Fruit fly (Drosophila melanogaster) whole organism: ENCODE results near the gene nuf.

Source experiments
- Dll ChIP-seq: fragments of >200 bp; optimal IDR thresholded peaks from 2 replicates; lab custom pipeline; 2017
- psq ChIP-seq: fragments of >200 bp; optimal IDR thresholded peaks from 2 replicates; lab custom pipeline; 2017
- usp ChIP-seq: fragments of >200 bp; optimal IDR thresholded peaks from 2 replicates; lab custom pipeline; 2017; ENCODE audit warnings: missing biosample characterization, missing genetic modification characterization, mixed read lengths

DNA sequence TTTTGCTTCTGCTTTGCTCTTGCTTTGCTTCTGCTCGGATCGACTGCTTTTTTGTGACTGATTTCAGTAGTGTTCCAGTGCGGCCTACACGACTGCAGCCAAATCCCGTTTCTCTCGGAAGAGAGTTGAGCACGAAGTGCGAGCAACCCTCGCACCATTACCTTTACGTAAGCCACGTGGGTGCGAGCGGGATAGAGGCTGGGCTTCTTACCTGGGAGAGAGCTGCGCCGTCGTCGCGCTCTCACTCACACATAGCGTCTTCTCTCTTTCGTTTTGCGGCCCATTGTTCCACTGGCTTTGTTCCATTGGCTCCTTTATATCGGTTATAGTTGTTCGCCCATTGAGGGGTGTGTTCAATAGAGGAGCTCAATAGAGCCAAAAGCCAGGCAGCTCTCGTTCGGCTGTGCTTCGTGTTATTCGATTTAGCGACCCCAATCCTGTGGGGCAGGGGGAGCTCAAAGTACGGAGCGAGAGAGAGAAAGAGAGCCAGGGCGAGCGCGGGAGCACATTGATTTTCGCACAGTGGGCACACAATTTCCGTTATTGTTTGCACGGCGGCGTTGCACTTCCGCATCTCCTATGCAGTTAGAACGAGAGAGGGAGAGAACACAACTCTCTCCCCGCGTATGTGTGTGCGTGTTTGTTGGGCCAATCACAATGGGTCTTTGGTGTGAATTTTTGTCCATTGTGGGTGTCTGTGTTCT is 13.0 kb upstream of the nuf start:
- no peak for TF ChIP-seq usp (GFP tag; lab: Kevin White, UChicago)
- no peak for TF ChIP-seq psq (lab: Kevin White, UChicago)
- TF ChIP-seq Dll = peak; percentile 86
